Worm (Caenorhabditis elegans): Measurements from ENCODE around the gene tag-131.
A peak's percentile ranks its signal among the peaks of the same experiment; 100 is the strongest.

tag-131 gene

DNA sequence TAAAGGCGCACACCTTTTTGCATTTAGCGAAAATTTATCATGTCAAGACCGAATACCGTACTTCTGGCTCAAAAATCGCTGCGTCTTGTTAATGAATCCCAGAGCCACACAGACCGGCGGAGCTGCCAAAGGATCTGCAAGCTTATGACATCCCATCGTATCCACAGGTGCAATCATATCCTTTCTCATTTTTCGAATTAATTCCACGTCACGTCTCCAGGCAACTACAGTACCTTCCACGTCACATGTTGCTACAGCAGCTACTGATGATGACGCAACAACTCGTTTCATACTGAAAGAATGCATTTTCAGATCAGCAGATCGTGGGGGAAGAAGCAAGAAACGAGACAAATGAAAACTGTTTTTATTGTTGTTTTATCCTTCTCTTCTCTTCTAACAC lies 24.4 kb upstream of the tag-131 start, which contains the start of gene R10E4.6:
R10E4.6 (plus strand) TSS at position 301 of the 400 bp plus-strand sequence.
- TF ChIP-seq lin-1 (GFP tag; IDR thresholded peaks at IDR 0.05) (no peak), lin-39 (tag; optimal IDR thresholded peaks at IDR 0.05) (no peak), ctbp-1 (GFP tag; IDR thresholded peaks at IDR 0.05) (no peak), lir-3 (tag; optimal IDR thresholded peaks at IDR 0.05) (no peak), ceh-32 (tag; optimal IDR thresholded peaks at IDR 0.05; ENCODE audit: poor library complexity) (no peak), hmg-1.1 (GFP tag; IDR thresholded peaks at IDR 0.05) (no peak)

DNA sequence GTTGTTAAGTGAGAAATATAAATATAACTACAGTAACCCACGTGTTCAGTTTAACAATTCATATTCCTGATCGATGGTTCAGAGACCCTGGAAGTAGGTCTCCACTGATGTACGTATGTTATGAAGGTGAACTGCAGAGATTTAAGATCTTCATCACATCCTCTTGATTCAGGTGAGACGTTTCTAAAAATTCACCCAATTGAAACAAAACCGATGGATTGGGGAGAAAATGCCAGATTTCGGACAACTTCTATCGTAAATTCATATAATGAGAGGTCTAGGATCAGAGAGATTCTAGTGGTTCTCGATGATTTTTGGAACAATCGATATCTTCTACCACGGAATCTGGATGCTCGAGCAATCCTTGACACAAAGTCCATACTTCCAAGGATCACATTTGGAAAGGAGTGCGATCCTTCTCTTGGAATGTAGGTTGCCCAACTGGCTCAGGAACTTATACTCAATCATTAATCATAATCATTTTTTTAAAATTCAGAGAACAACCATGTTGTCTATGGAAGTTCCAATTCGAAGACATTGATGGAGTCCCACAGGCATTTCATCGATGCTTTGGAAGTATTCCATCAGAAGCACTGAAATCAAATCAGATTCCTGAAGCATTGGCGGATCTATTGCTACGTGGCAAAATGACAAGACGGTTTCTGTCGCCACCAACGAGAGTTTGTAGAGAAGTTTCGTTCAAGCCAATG lies 23.2 kb upstream of the tag-131 start, which contains the start of the genes nth-1 and R10E4.7:
nth-1 (minus strand) TSS at position 101 of the 710 bp plus-strand sequence.
R10E4.7 (plus strand) TSS at position 660 of the 710 bp plus-strand sequence.
- TF ChIP-seq daf-8 (GFP tag; IDR thresholded peaks at IDR 0.05) (no peak), cey-2 (tag; optimal IDR thresholded peaks at IDR 0.05; ENCODE audit: borderline replicate concordance, insufficient read depth) (no peak), lin-1 (GFP tag; IDR thresholded peaks at IDR 0.05) (no peak), lin-29 (GFP tag; IDR thresholded peaks at IDR 0.05) (no peak), Y48G9A.11 (GFP tag; IDR thresholded peaks at IDR 0.05) (no peak)

DNA sequence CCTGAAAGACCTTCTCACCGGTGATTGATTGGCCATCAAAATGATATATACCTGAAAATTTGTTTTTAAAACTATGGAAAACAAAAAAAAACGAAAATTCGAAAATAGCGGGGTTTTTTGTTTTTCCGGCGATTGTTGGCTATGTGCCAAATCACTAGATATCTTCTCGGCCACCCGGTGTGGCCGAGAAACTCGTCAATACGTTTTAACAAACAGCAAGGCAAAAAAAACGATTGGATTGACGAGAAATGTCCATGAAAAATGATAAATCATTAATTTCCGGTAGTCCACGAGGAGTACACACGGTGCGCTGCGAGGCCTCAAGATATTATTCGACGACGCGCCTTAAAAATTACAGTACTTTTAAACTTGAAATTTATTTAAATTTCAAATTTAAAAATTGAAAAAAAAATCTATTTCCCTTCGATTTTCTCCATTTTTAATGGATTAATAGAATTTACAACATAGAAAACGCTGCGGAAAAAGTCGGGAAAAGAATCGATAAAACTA lies 16.5 kb upstream of the tag-131 start, which contains the start of gene R10E4.11:
R10E4.11 (minus strand) TSS at position 51 of the 510 bp plus-strand sequence.
- TF ChIP-seq lin-15B (tag; optimal IDR thresholded peaks at IDR 0.05) (no peak), lsy-2 (tag; optimal IDR thresholded peaks at IDR 0.05) (peak in 1 of 2 experiments; percentile 28), daf-16 (GFP tag; optimal IDR thresholded peaks at IDR 0.05) (peak in 1 of 2 experiments; percentile 30), daf-16 (tag; optimal IDR thresholded peaks at IDR 0.05) (peak; percentile 23)

DNA sequence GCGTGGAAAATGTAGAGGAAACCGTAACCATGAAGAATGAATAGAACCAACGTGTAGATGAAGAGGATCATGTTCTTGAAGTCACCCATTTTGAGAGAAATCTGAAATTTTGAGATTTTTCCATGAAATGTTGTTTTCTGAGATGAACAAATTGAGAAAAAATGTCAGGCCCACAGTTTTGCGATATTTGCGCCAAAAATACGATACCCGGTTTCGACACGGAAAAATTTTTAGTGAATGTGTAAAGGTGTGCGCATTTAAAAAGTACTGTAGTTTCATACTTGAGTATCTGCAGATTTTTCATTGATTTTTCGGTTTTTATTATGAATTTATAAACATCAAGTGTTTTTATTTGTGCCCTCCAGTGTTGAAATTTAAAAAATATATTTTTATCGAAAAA lies 15.2 kb upstream of the tag-131 start, which contains the start of gene R10E4.9:
R10E4.9 (minus strand) TSS at position 101 of the 400 bp plus-strand sequence.
- TF ChIP-seq ceh-44 (GFP tag; IDR thresholded peaks at IDR 0.05) (no peak), lim-7 (GFP tag; IDR thresholded peaks at IDR 0.05) (no peak), zag-1 (tag; optimal IDR thresholded peaks at IDR 0.05) (no peak), lir-3 (tag; optimal IDR thresholded peaks at IDR 0.05) (no peak), nhr-237 (tag; optimal IDR thresholded peaks at IDR 0.05) (no peak), spr-3 (GFP tag; optimal IDR thresholded peaks at IDR 0.05) (no peak), nhr-42 (GFP tag; IDR thresholded peaks at IDR 0.05) (no peak), zip-2 (tag; optimal IDR thresholded peaks at IDR 0.05) (no peak), Y48G9A.11 (GFP tag; IDR thresholded peaks at IDR 0.05) (no peak), nhr-76 (tag; optimal IDR thresholded peaks at IDR 0.05) (no peak), daf-12 (tag; optimal IDR thresholded peaks at IDR 0.05) (no peak), ceh-28 (tag; optimal IDR thresholded peaks at IDR 0.05) (no peak), F44E2.7 (GFP tag; IDR thresholded peaks at IDR 0.05) (no peak), mes-2 (tag; optimal IDR thresholded peaks at IDR 0.05; ENCODE audit: poor library complexity, severe bottlenecking) (no peak), ceh-62 (tag; optimal IDR thresholded peaks at IDR 0.05) (no peak), lin-29 (GFP tag; IDR thresholded peaks at IDR 0.05) (no peak), aly-2 (tag; optimal IDR thresholded peaks at IDR 0.05) (no peak), ces-1 (GFP tag; optimal IDR thresholded peaks at IDR 0.05) (no peak)

DNA sequence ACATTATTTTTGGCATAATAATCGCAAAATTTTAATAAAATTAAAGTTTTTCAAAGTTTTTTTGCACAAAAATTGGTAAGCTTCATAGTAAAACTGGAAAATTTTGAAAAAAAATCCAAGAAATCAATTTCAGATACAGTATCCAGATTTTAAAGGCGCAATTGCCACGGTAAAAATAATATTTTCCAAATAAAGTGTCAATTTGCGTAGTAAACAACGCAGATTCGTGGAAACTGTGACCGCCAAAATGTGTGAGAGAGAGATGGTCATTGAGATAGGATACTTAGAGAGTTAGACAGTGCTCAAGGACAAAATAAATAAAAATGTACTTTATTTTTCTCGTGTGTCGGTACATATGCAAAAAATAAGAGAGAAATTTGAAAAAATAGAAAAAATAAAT lies 14.7 kb upstream of the tag-131 start:
- no peak for TF ChIP-seq egl-43 (GFP tag; IDR thresholded peaks at IDR 0.05)
- no peak for TF ChIP-seq daf-16 (GFP tag; optimal IDR thresholded peaks at IDR 0.05)
- peak; percentile 55 for TF ChIP-seq daf-16 (tag; optimal IDR thresholded peaks at IDR 0.05)

DNA sequence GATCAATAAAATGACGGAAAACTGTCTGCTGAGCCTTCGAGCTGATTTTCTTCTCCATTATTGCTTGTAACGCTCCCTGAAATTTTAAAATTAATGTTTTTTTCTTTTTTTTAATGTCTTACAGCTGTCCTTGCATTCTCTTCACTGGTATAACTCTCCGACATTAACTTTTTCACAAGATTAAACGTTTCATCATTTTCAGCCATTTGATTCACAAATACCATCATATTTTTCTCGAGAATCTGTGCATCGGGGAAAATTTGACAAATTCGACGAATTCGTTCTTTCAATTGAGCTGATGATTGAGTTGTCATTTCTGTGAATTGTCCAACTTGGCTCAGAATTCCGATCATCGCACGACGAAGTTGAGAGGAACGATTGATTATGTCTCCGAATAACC lies 8.2 kb upstream of the tag-131 start:
- no peak for TF ChIP-seq mdt-29 (GFP tag; IDR thresholded peaks at IDR 0.05)
- TF ChIP-seq jun-1 (tag; optimal IDR thresholded peaks at IDR 0.05), result no peak
- no peak for TF ChIP-seq mes-2 (tag; optimal IDR thresholded peaks at IDR 0.05; ENCODE audit: poor library complexity, severe bottlenecking)
- TF ChIP-seq aha-1 (tag), result peak; percentile 92
- no peak for TF ChIP-seq dmd-6 (GFP tag; IDR thresholded peaks at IDR 0.05)
- TF ChIP-seq vab-7 (GFP tag; IDR thresholded peaks at IDR 0.05), result no peak
